Worm (Caenorhabditis elegans) whole organism, L4 larva: ENCODE data around the gene T20D3.14.

ENCODE experiments used
- D1046.2 ChIP-seq: fragments of 200-800 bp; sonication (Bioruptor generic); IDR thresholded peaks from 2 replicates; pipeline ENCODE4 v1.3.6; 2022; ENCODE audit warnings: missing genetic modification characterization, missing compliant biosample characterization
- F26F4.8 ChIP-seq: fragments of 200-800 bp; sonication (Bioruptor generic); conservative IDR thresholded peaks from 2 replicates; pipeline ENCODE4 v1.3.6; 2022; ENCODE audit warnings: missing genetic modification characterization, missing compliant biosample characterization
- F37D6.2 ChIP-seq: sonication (generic microtip); optimal IDR thresholded peaks from 2 replicates; lab custom pipeline; 2016; ENCODE audit warnings: mild to moderate bottlenecking, missing genetic modification characterization, missing compliant biosample characterization
- F44E2.7 ChIP-seq: fragments of 200-800 bp; sonication (Bioruptor generic); IDR thresholded peaks from 2 replicates; pipeline ENCODE4 v2.1.2; 2022; ENCODE audit warnings: missing genetic modification characterization, missing compliant biosample characterization
- F49E8.2 ChIP-seq: sonication (generic microtip); optimal IDR thresholded peaks from 2 replicates; lab custom pipeline; 2016; ENCODE audit warnings: missing compliant biosample characterization, mild to moderate bottlenecking, missing genetic modification characterization, borderline replicate concordance
- T20F7.1 ChIP-seq: fragments of 200-800 bp; sonication (Bioruptor generic); optimal IDR thresholded peaks from 2 replicates; lab custom pipeline; 2018; ENCODE audit warnings: mild to moderate bottlenecking, missing genetic modification characterization, missing compliant biosample characterization
- T26A8.4 ChIP-seq: fragments of 200-800 bp; sonication (Bioruptor generic); IDR thresholded peaks from 2 replicates; pipeline ENCODE4 v1.3.6; 2022; ENCODE audit warnings: missing genetic modification characterization, missing compliant biosample characterization
- Y105C5A.15 ChIP-seq: fragments of 200-800 bp; sonication (Bioruptor generic); IDR thresholded peaks from 2 replicates; pipeline ENCODE4 v1.3.6; 2022; ENCODE audit warnings: missing genetic modification characterization, missing compliant biosample characterization
- Y48G9A.11 ChIP-seq: fragments of 200-800 bp; sonication (Bioruptor generic); IDR thresholded peaks from 2 replicates; pipeline ENCODE4 v1.3.6; 2022; ENCODE audit warnings: missing genetic modification reagents, missing genetic modification characterization, missing compliant biosample characterization
- ZK337.2 ChIP-seq: fragments of 200-800 bp; sonication (Bioruptor generic); IDR thresholded peaks from 2 replicates; pipeline ENCODE4 v1.3.6; 2022; ENCODE audit warnings: missing genetic modification reagents, missing genetic modification characterization, missing compliant biosample characterization
- aly-2 ChIP-seq: sonication (generic microtip); optimal IDR thresholded peaks from 2 replicates; lab custom pipeline; 2018; ENCODE audit warnings: missing biosample characterization, missing genetic modification characterization
- arid-1 ChIP-seq: fragments of 200-800 bp; sonication (Bioruptor generic); conservative IDR thresholded peaks from 2 replicates; pipeline ENCODE4 v1.3.6; 2022; ENCODE audit warnings: missing genetic modification reagents, missing genetic modification characterization, missing compliant biosample characterization
- ceh-28 ChIP-seq: fragments of 150-350 bp; optimal IDR thresholded peaks from 2 replicates; lab custom pipeline; 2014; ENCODE audit warnings: missing biosample characterization, missing genetic modification reagents, missing genetic modification characterization
- ceh-32 ChIP-seq: sonication (generic microtip); optimal IDR thresholded peaks from 2 replicates; lab custom pipeline; 2016; ENCODE audit warnings: mild to moderate bottlenecking, missing genetic modification characterization, missing compliant biosample characterization; ENCODE audit not compliant: poor library complexity
- ceh-82 ChIP-seq: sonication (generic microtip); optimal IDR thresholded peaks from 2 replicates; lab custom pipeline; 2017; ENCODE audit warnings: missing biosample characterization, missing genetic modification characterization
- daf-12 ChIP-seq: fragments of 150-350 bp; optimal IDR thresholded peaks from 2 replicates; lab custom pipeline; 2014; ENCODE audit warnings: missing biosample characterization, missing genetic modification reagents, missing genetic modification characterization
- daf-16 ChIP-seq, 3 experiments: sonication (generic microtip); optimal IDR thresholded peaks; 2 replicates each; lab custom pipeline; 2016 to 2017; ENCODE audit warnings: missing genetic modification characterization in 3 of 3, missing genetic modification reagents in 3 of 3, mild to moderate bottlenecking in 2 of 3, missing compliant biosample characterization in 2 of 3, missing biosample characterization in 1 of 3, moderate library complexity in 1 of 3
- daf-19 ChIP-seq: fragments of 200-800 bp; sonication (Bioruptor generic); conservative IDR thresholded peaks from 2 replicates; pipeline ENCODE4 v1.3.6; 2022; ENCODE audit warnings: missing genetic modification characterization, missing compliant biosample characterization
- daf-8 ChIP-seq: fragments of 200-800 bp; sonication (Bioruptor generic); IDR thresholded peaks from 2 replicates; pipeline ENCODE4 v1.3.6; 2022; ENCODE audit warnings: missing genetic modification characterization, missing compliant biosample characterization
- dmd-6 ChIP-seq: fragments of 200-800 bp; sonication (Bioruptor generic); IDR thresholded peaks from 2 replicates; pipeline ENCODE4 v1.3.6; 2022; ENCODE audit warnings: missing genetic modification reagents, missing genetic modification characterization, missing compliant biosample characterization
- dmd-9 ChIP-seq: fragments of 200-800 bp; sonication (Bioruptor generic); IDR thresholded peaks from 2 replicates; pipeline ENCODE4 v1.3.6; 2022; ENCODE audit warnings: missing genetic modification reagents, missing genetic modification characterization, missing compliant biosample characterization
- dpl-1 ChIP-seq: fragments of 150-350 bp; optimal IDR thresholded peaks from 2 replicates; lab custom pipeline; 2014; ENCODE audit warnings: missing biosample characterization, missing genetic modification reagents, missing genetic modification characterization
- egl-27 ChIP-seq: sonication (generic microtip); optimal IDR thresholded peaks from 3 replicates; lab custom pipeline; 2017; ENCODE audit warnings: missing biosample characterization, missing genetic modification reagents, missing genetic modification characterization
- fkh-10 ChIP-seq: fragments of 150-350 bp; optimal IDR thresholded peaks from 2 replicates; lab custom pipeline; 2014; ENCODE audit warnings: missing biosample characterization, missing genetic modification reagents, missing genetic modification characterization
- hif-1 ChIP-seq, 2 experiments: sonication (generic microtip); optimal IDR thresholded peaks; 2 replicates each; lab custom pipeline; 2016 to 2017; ENCODE audit warnings: missing compliant biosample characterization in 2 of 2, missing genetic modification characterization in 2 of 2, missing genetic modification reagents in 2 of 2, missing genotype in 2 of 2, mild to moderate bottlenecking in 1 of 2
- hlh-11 ChIP-seq: fragments of 200-800 bp; sonication (Bioruptor generic); optimal IDR thresholded peaks from 2 replicates; lab custom pipeline; 2018; ENCODE audit warnings: mild to moderate bottlenecking, missing genetic modification characterization, missing compliant biosample characterization
- hmg-1.1 ChIP-seq: fragments of 200-800 bp; sonication (Bioruptor generic); IDR thresholded peaks from 2 replicates; pipeline ENCODE4 v1.3.6; 2022; ENCODE audit warnings: missing genetic modification reagents, missing genetic modification characterization, missing compliant biosample characterization
- lin-1 ChIP-seq: fragments of 200-800 bp; sonication (Bioruptor generic); IDR thresholded peaks from 2 replicates; pipeline ENCODE4 v1.3.6; 2022; ENCODE audit warnings: missing genetic modification reagents, missing genetic modification characterization, missing compliant biosample characterization
- lin-38 ChIP-seq: fragments of 200-800 bp; sonication (Bioruptor generic); IDR thresholded peaks from 2 replicates; pipeline ENCODE4 v1.3.6; 2022; ENCODE audit warnings: missing genetic modification reagents, missing genetic modification characterization, missing compliant biosample characterization
- lin-39 ChIP-seq: fragments of 150-350 bp; optimal IDR thresholded peaks from 2 replicates; lab custom pipeline; 2014; ENCODE audit warnings: missing biosample characterization, missing genetic modification reagents, missing genetic modification characterization
- lir-3 ChIP-seq: sonication (generic microtip); optimal IDR thresholded peaks from 2 replicates; lab custom pipeline; 2016; ENCODE audit warnings: mild to moderate bottlenecking, missing genetic modification characterization, missing compliant biosample characterization
- madf-5 ChIP-seq, 2 experiments: fragments of 200-800 bp; sonication (Bioruptor generic); IDR thresholded peaks; 2 replicates each; pipeline ENCODE4 v1.3.6; 2022; ENCODE audit warnings: missing compliant biosample characterization in 2 of 2, missing genetic modification characterization in 2 of 2
- mdl-1 ChIP-seq, 2 experiments: fragments of 150-350 bp in 1 of 2; sonication (generic microtip) in 1 of 2; optimal IDR thresholded peaks; 2 replicates each; lab custom pipeline; 2014 to 2017; ENCODE audit warnings: missing biosample characterization in 2 of 2, missing genetic modification characterization in 2 of 2
- mdt-29 ChIP-seq: fragments of 200-800 bp; sonication (Bioruptor generic); IDR thresholded peaks from 2 replicates; pipeline ENCODE4 v1.3.6; 2022; ENCODE audit warnings: missing genetic modification reagents, missing genetic modification characterization, missing compliant biosample characterization
- mep-1 ChIP-seq: fragments of 150-350 bp; sonication (generic microtip); optimal IDR thresholded peaks from 3 replicates; lab custom pipeline; 2014; ENCODE audit warnings: missing biosample characterization, missing genetic modification characterization
- mes-2 ChIP-seq: sonication (generic microtip); optimal IDR thresholded peaks from 2 replicates; lab custom pipeline; 2016; ENCODE audit warnings: missing genotype, mild to moderate bottlenecking, missing genetic modification characterization, missing compliant biosample characterization; ENCODE audit not compliant: poor library complexity, severe bottlenecking
- nhr-10 ChIP-seq: fragments of 150-350 bp; optimal IDR thresholded peaks from 2 replicates; lab custom pipeline; 2014; ENCODE audit warnings: missing biosample characterization, missing genetic modification characterization
- nhr-11 ChIP-seq: fragments of 150-350 bp; optimal IDR thresholded peaks from 2 replicates; lab custom pipeline; 2014; ENCODE audit warnings: missing biosample characterization, missing genetic modification characterization
- nhr-111 ChIP-seq: fragments of 200-800 bp; sonication (Bioruptor generic); optimal IDR thresholded peaks from 2 replicates; lab custom pipeline; 2018; ENCODE audit warnings: mild to moderate bottlenecking, missing genetic modification characterization, missing compliant biosample characterization
- nhr-28 ChIP-seq: fragments of 150-350 bp; optimal IDR thresholded peaks from 2 replicates; lab custom pipeline; 2014; ENCODE audit warnings: missing biosample characterization, missing genetic modification characterization
- nhr-42 ChIP-seq: fragments of 200-800 bp; sonication (Bioruptor generic); IDR thresholded peaks from 2 replicates; pipeline ENCODE4 v1.3.6; 2022; ENCODE audit warnings: missing genetic modification characterization, missing compliant biosample characterization
- nhr-6 ChIP-seq: fragments of 150-350 bp; optimal IDR thresholded peaks from 2 replicates; lab custom pipeline; 2014; ENCODE audit warnings: missing biosample characterization, missing genetic modification characterization
- nhr-76 ChIP-seq: fragments of 150-350 bp; optimal IDR thresholded peaks from 2 replicates; lab custom pipeline; 2014; ENCODE audit warnings: missing biosample characterization, missing genetic modification characterization
- nhr-77 ChIP-seq: fragments of 150-350 bp; optimal IDR thresholded peaks from 2 replicates; lab custom pipeline; 2014; ENCODE audit warnings: missing biosample characterization, missing genetic modification characterization
- pqm-1 ChIP-seq: sonication (generic microtip); optimal IDR thresholded peaks from 2 replicates; lab custom pipeline; 2017; ENCODE audit warnings: missing biosample characterization, missing genetic modification characterization
- saeg-2 ChIP-seq: fragments of 200-800 bp; sonication (Bioruptor generic); IDR thresholded peaks from 2 replicates; pipeline ENCODE4 v1.3.6; 2022; ENCODE audit warnings: missing genetic modification reagents, missing genetic modification characterization, missing compliant biosample characterization
- sdz-12 ChIP-seq: fragments of 200-800 bp; sonication (Bioruptor generic); optimal IDR thresholded peaks from 2 replicates; lab custom pipeline; 2018; ENCODE audit warnings: mild to moderate bottlenecking, missing genetic modification characterization, missing compliant biosample characterization
- skn-1 ChIP-seq: fragments of 150-350 bp; optimal IDR thresholded peaks from 2 replicates; lab custom pipeline; 2014; ENCODE audit warnings: missing biosample characterization, missing genetic modification characterization
- spr-1 ChIP-seq: sonication (generic microtip); optimal IDR thresholded peaks from 2 replicates; lab custom pipeline; 2016; ENCODE audit warnings: mild to moderate bottlenecking, missing genetic modification characterization, missing compliant biosample characterization
- spr-3 ChIP-seq: fragments of 200-800 bp; sonication (Bioruptor generic); optimal IDR thresholded peaks from 2 replicates; lab custom pipeline; 2018; ENCODE audit warnings: mild to moderate bottlenecking, missing genetic modification characterization, missing compliant biosample characterization
- vab-7 ChIP-seq: fragments of 200-800 bp; sonication (Bioruptor generic); IDR thresholded peaks from 2 replicates; pipeline ENCODE4 v1.3.6; 2022; ENCODE audit warnings: missing genetic modification reagents, missing genetic modification characterization, missing compliant biosample characterization
- zag-1 ChIP-seq: fragments of 150-350 bp; optimal IDR thresholded peaks from 2 replicates; lab custom pipeline; 2014; ENCODE audit warnings: missing biosample characterization, missing genetic modification characterization
- ztf-7 ChIP-seq: fragments of 150-350 bp; optimal IDR thresholded peaks from 2 replicates; lab custom pipeline; 2014; ENCODE audit warnings: missing biosample characterization, missing genetic modification characterization

Gene T20D3.14

ce11 chrIV:9341591-9341990, 5.9 kb upstream of the T20D3.14 start, which contains the start of gene vps-26 (continued):
- TF ChIP-seq nhr-28 (tag; lab: Kevin White, UChicago) (peak; percentile 15), mep-1 (peak; percentile 14), nhr-10 (no peak), daf-12 (tag; lab: Kevin White, UChicago) (no peak), arid-1 (GFP tag; lab: Robert Waterston, UW) (no peak), lin-38 (GFP tag; lab: Robert Waterston, UW) (peak; percentile 92), saeg-2 (GFP tag; lab: Robert Waterston, UW) (no peak), Y105C5A.15 (GFP tag; lab: Robert Waterston, UW) (no peak), madf-5 (GFP tag; IDR thresholded peaks at IDR 0.05; lab: Robert Waterston, UW) (no peak), ZK337.2 (GFP tag; lab: Robert Waterston, UW) (no peak), lin-1 (GFP tag; lab: Robert Waterston, UW) (no peak), dmd-9 (no peak), spr-1 (tag; lab: Kevin White, UChicago) (no peak), lin-39 (tag; lab: Kevin White, UChicago) (no peak), F26F4.8 (GFP tag; lab: Robert Waterston, UW) (no peak), dpl-1 (GFP tag; lab: Kevin White, UChicago) (no peak), ztf-7 (tag; lab: Kevin White, UChicago) (no peak), ceh-28 (no peak), vab-7 (GFP tag; lab: Robert Waterston, UW) (no peak), F37D6.2 (tag; lab: Kevin White, UChicago) (no peak), nhr-42 (no peak), egl-27 (tag; lab: Kevin White, UChicago) (no peak), aly-2 (tag; lab: Kevin White, UChicago) (no peak), D1046.2 (GFP tag; lab: Robert Waterston, UW) (no peak), dmd-6 (GFP tag; lab: Robert Waterston, UW) (no peak), mdl-1 (tag; optimal IDR thresholded peaks at IDR 0.05; lab: Kevin White, UChicago) (no peak), lir-3 (no peak), hmg-1.1 (GFP tag; lab: Robert Waterston, UW) (no peak), fkh-10 (GFP tag; lab: Kevin White, UChicago) (no peak), nhr-76 (no peak), nhr-111 (GFP tag; lab: Kevin White, UChicago) (no peak), pqm-1 (tag; lab: Kevin White, UChicago) (peak; percentile 13), nhr-77 (no peak), T20F7.1 (no peak), T26A8.4 (GFP tag; lab: Robert Waterston, UW) (no peak), ceh-32 (tag; lab: Kevin White, UChicago) (no peak), hlh-11 (no peak), mdt-29 (GFP tag; lab: Robert Waterston, UW) (no peak), F49E8.2 (tag; lab: Kevin White, UChicago) (no peak), skn-1 (no peak), F44E2.7 (GFP tag; lab: Robert Waterston, UW) (no peak), daf-8 (GFP tag; lab: Robert Waterston, UW) (no peak), Y48G9A.11 (GFP tag; lab: Robert Waterston, UW) (no peak), daf-16 (GFP tag; optimal IDR thresholded peaks at IDR 0.05; lab: Kevin White, UChicago) (no peak), daf-16 (tag; optimal IDR thresholded peaks at IDR 0.05; lab: Kevin White, UChicago) (peak; percentile 81), sdz-12 (GFP tag; lab: Kevin White, UChicago) (no peak), mes-2 (peak; percentile 26), spr-3 (no peak), nhr-6 (no peak), ceh-82 (tag; lab: Kevin White, UChicago) (no peak), nhr-11 (tag; lab: Kevin White, UChicago) (no peak), zag-1 (tag; lab: Kevin White, UChicago) (no peak), daf-19 (GFP tag; lab: Robert Waterston, UW) (no peak), hif-1 (tag; optimal IDR thresholded peaks at IDR 0.05; lab: Kevin White, UChicago) (no peak)
